Worm (Caenorhabditis elegans) whole organism, young adult: Measurements from ENCODE around the gene nhr-186.

ENCODE experiments used
- D2030.7 ChIP-seq: fragments of 200-800 bp; sonication (Bioruptor generic); IDR thresholded peaks from 2 replicates; pipeline ENCODE4 v1.3.6; 2022; ENCODE audit warnings: missing genetic modification reagents, missing genetic modification characterization, missing compliant biosample characterization
- F22D6.2 ChIP-seq: sonication (generic microtip); optimal IDR thresholded peaks from 2 replicates; lab custom pipeline; 2016; ENCODE audit warnings: mild to moderate bottlenecking, missing genetic modification characterization, missing compliant biosample characterization
- F23B12.7 ChIP-seq: sonication (generic microtip); optimal IDR thresholded peaks from 2 replicates; lab custom pipeline; 2017; ENCODE audit warnings: missing genetic modification characterization, mild to moderate bottlenecking, missing compliant biosample characterization, antibody characterized with exemption, moderate library complexity; ENCODE audit not compliant: insufficient read depth
- F37B4.10 ChIP-seq: fragments of 200-800 bp; sonication (Bioruptor generic); IDR thresholded peaks from 2 replicates; pipeline ENCODE4 v1.3.6; 2022; ENCODE audit warnings: missing genetic modification characterization, missing compliant biosample characterization
- F39B2.1 ChIP-seq: fragments of 200-800 bp; sonication (Bioruptor generic); IDR thresholded peaks from 2 replicates; pipeline ENCODE4 v1.3.6; 2022; ENCODE audit warnings: missing genetic modification reagents, missing genetic modification characterization, missing compliant biosample characterization
- K12H6.12 ChIP-seq: fragments of 200-800 bp; sonication (Bioruptor generic); optimal IDR thresholded peaks from 2 replicates; lab custom pipeline; 2018; ENCODE audit warnings: mild to moderate bottlenecking, missing genetic modification characterization, missing compliant biosample characterization
- T07F8.4 ChIP-seq: sonication (generic microtip); optimal IDR thresholded peaks from 2 replicates; lab custom pipeline; 2016; ENCODE audit warnings: mild to moderate bottlenecking, missing genetic modification characterization, moderate library complexity, missing compliant biosample characterization
- T26A5.8 ChIP-seq: sonication (generic microtip); optimal IDR thresholded peaks from 2 replicates; lab custom pipeline; 2016; ENCODE audit warnings: missing genetic modification characterization, missing compliant biosample characterization
- Y53F4B.3 ChIP-seq: fragments of 200-800 bp; sonication (Bioruptor generic); IDR thresholded peaks from 2 replicates; pipeline ENCODE4 v1.3.6; 2022; ENCODE audit warnings: missing genetic modification reagents, missing genetic modification characterization, missing compliant biosample characterization
- Y53G8AR.9 ChIP-seq: fragments of 200-800 bp; sonication (Bioruptor generic); conservative IDR thresholded peaks from 2 replicates; pipeline ENCODE4 v1.3.6; 2022; ENCODE audit warnings: missing genetic modification reagents, missing genetic modification characterization, missing compliant biosample characterization
- Y67H2A.10 ChIP-seq: fragments of 200-800 bp; sonication (Bioruptor generic); conservative IDR thresholded peaks from 2 replicates; pipeline ENCODE4 v1.3.6; 2022; ENCODE audit warnings: missing genetic modification reagents, missing genetic modification characterization, missing compliant biosample characterization
- athp-1 ChIP-seq: sonication (generic microtip); optimal IDR thresholded peaks from 2 replicates; lab custom pipeline; 2017; ENCODE audit warnings: mild to moderate bottlenecking, missing genetic modification characterization, missing compliant biosample characterization
- attf-3 ChIP-seq: fragments of 200-800 bp; sonication (Bioruptor generic); conservative IDR thresholded peaks from 2 replicates; pipeline ENCODE4 v1.3.6; 2022; ENCODE audit warnings: missing genetic modification reagents, missing genetic modification characterization, missing compliant biosample characterization
- ceh-79 ChIP-seq: sonication (generic microtip); optimal IDR thresholded peaks from 2 replicates; lab custom pipeline; 2017; ENCODE audit warnings: mild to moderate bottlenecking, missing genetic modification characterization, missing compliant biosample characterization
- die-1 ChIP-seq: sonication (generic microtip); optimal IDR thresholded peaks from 2 replicates; lab custom pipeline; 2016; ENCODE audit warnings: missing genotype, mild to moderate bottlenecking, missing genetic modification characterization, missing compliant biosample characterization
- dox-1 ChIP-seq: fragments of 200-800 bp; sonication (Bioruptor generic); IDR thresholded peaks from 2 replicates; pipeline ENCODE4 v1.3.6; 2022; ENCODE audit warnings: missing genetic modification reagents, missing genetic modification characterization, missing compliant biosample characterization
- dpl-1 ChIP-seq: fragments of 150-350 bp; optimal IDR thresholded peaks from 2 replicates; lab custom pipeline; 2014; ENCODE audit warnings: missing biosample characterization, missing genetic modification reagents, missing genetic modification characterization
- efl-1 ChIP-seq: fragments of 150-350 bp; optimal IDR thresholded peaks from 2 replicates; lab custom pipeline; 2014; ENCODE audit warnings: missing biosample characterization, missing genetic modification reagents, missing genetic modification characterization
- egl-18 ChIP-seq: fragments of 200-800 bp; sonication (Bioruptor generic); IDR thresholded peaks from 2 replicates; pipeline ENCODE4 v1.3.6; 2022; ENCODE audit warnings: missing genetic modification reagents, missing genetic modification characterization, missing compliant biosample characterization
- ekl-4 ChIP-seq: fragments of 200-800 bp; sonication (Bioruptor generic); IDR thresholded peaks from 2 replicates; pipeline ENCODE4 v1.3.6; 2022; ENCODE audit warnings: missing genetic modification reagents, missing genetic modification characterization, missing compliant biosample characterization
- ets-4 ChIP-seq: fragments of 200-800 bp; sonication (Bioruptor generic); optimal IDR thresholded peaks from 2 replicates; lab custom pipeline; 2018; ENCODE audit warnings: mild to moderate bottlenecking, missing genetic modification characterization, missing compliant biosample characterization
- fkh-3 ChIP-seq: sonication (generic microtip); optimal IDR thresholded peaks from 2 replicates; lab custom pipeline; 2016; ENCODE audit warnings: mild to moderate bottlenecking, missing genetic modification characterization, missing compliant biosample characterization
- hlh-26 ChIP-seq: fragments of 200-800 bp; sonication (Bioruptor generic); conservative IDR thresholded peaks from 2 replicates; pipeline ENCODE4 v1.3.6; 2022; ENCODE audit warnings: missing genetic modification reagents, missing genetic modification characterization, missing compliant biosample characterization
- lir-1 ChIP-seq: fragments of 200-800 bp; sonication (Bioruptor generic); conservative IDR thresholded peaks from 2 replicates; pipeline ENCODE4 v1.3.6; 2022; ENCODE audit warnings: missing genetic modification reagents, missing genetic modification characterization, missing compliant biosample characterization
- lsy-27 ChIP-seq: sonication (generic microtip); optimal IDR thresholded peaks from 2 replicates; lab custom pipeline; 2017; ENCODE audit warnings: missing genetic modification characterization, mild to moderate bottlenecking, missing compliant biosample characterization, antibody characterized with exemption, missing genotype, borderline replicate concordance; ENCODE audit not compliant: insufficient read depth
- mcd-1 ChIP-seq: fragments of 200-800 bp; sonication (Bioruptor generic); IDR thresholded peaks from 2 replicates; pipeline ENCODE4 v1.3.6; 2022; ENCODE audit warnings: missing genetic modification reagents, missing genetic modification characterization, missing compliant biosample characterization
- mel-28 ChIP-seq: sonication (generic microtip); optimal IDR thresholded peaks from 2 replicates; lab custom pipeline; 2016; ENCODE audit warnings: borderline replicate concordance, mild to moderate bottlenecking, missing genetic modification characterization, missing compliant biosample characterization
- nfya-2 ChIP-seq: fragments of 200-800 bp; sonication (Bioruptor generic); IDR thresholded peaks from 2 replicates; pipeline ENCODE4 v1.3.6; 2022; ENCODE audit warnings: missing genetic modification reagents, missing genetic modification characterization, missing compliant biosample characterization
- nhr-80 ChIP-seq: sonication (generic microtip); optimal IDR thresholded peaks from 2 replicates; lab custom pipeline; 2016; ENCODE audit warnings: missing genetic modification characterization, missing compliant biosample characterization
- repo-1 ChIP-seq: sonication (generic microtip); optimal IDR thresholded peaks from 2 replicates; lab custom pipeline; 2017; ENCODE audit warnings: mild to moderate bottlenecking, missing genetic modification characterization, missing compliant biosample characterization
- rpc-1 ChIP-seq, 2 experiments: fragments of 150-350 bp in 1 of 2; sonication (generic microtip) in 1 of 2; optimal IDR thresholded peaks; 2 replicates each; lab custom pipeline; 2014 to 2018; ENCODE audit warnings: missing biosample characterization in 1 of 2, missing genetic modification characterization in 1 of 2, missing genetic modification reagents in 1 of 2, missing genotype in 1 of 2
- sdz-38 ChIP-seq: sonication (generic microtip); optimal IDR thresholded peaks from 2 replicates; lab custom pipeline; 2016; ENCODE audit warnings: missing genotype, missing genetic modification characterization, missing compliant biosample characterization
- snpc-1.1 ChIP-seq: sonication (generic microtip); optimal IDR thresholded peaks from 2 replicates; lab custom pipeline; 2017; ENCODE audit warnings: missing genetic modification characterization, mild to moderate bottlenecking, missing compliant biosample characterization, antibody characterized with exemption, moderate library complexity, missing genotype, missing genetic modification reagents; ENCODE audit not compliant: insufficient read depth
- snpc-3.4 ChIP-seq: sonication (generic microtip); optimal IDR thresholded peaks from 2 replicates; lab custom pipeline; 2017; ENCODE audit warnings: missing genetic modification characterization, mild to moderate bottlenecking, missing compliant biosample characterization, antibody characterized with exemption, moderate library complexity, missing genotype, missing genetic modification reagents
- snpc-4 ChIP-seq, 5 experiments: fragments of 150-350 bp in 1 of 5; sonication (generic microtip) in 4 of 5; optimal IDR thresholded peaks; 2 replicates each; lab custom pipeline; 2014 to 2018; ENCODE audit warnings: missing genetic modification characterization in 5 of 5, missing biosample characterization in 3 of 5, antibody characterized with exemption in 2 of 5, mild to moderate bottlenecking in 2 of 5, missing compliant biosample characterization in 2 of 5, missing genotype in 2 of 5, moderate library complexity in 2 of 5, missing genetic modification reagents in 1 of 5
- tbp1 ChIP-seq: fragments of 200-800 bp; sonication (Bioruptor generic); optimal IDR thresholded peaks from 2 replicates; lab custom pipeline; 2018; ENCODE audit warnings: mild to moderate bottlenecking, missing genetic modification characterization, missing compliant biosample characterization
- tbx-9 ChIP-seq: sonication (generic microtip); optimal IDR thresholded peaks from 2 replicates; lab custom pipeline; 2016; ENCODE audit warnings: borderline replicate concordance, missing genetic modification characterization, inconsistent platforms, missing compliant biosample characterization
- tlf-1 ChIP-seq: fragments of 200-800 bp; sonication (Bioruptor generic); optimal IDR thresholded peaks from 2 replicates; lab custom pipeline; 2018; ENCODE audit warnings: mild to moderate bottlenecking, missing genetic modification characterization, missing compliant biosample characterization
- unc-130 ChIP-seq: sonication (generic microtip); optimal IDR thresholded peaks from 2 replicates; lab custom pipeline; 2016; ENCODE audit warnings: missing genetic modification reagents, missing genetic modification characterization, missing compliant biosample characterization
- zim-3 ChIP-seq: sonication (generic microtip); optimal IDR thresholded peaks from 2 replicates; lab custom pipeline; 2017; ENCODE audit warnings: mild to moderate bottlenecking, missing genetic modification characterization, moderate library complexity, missing compliant biosample characterization

The nhr-186 gene

ce11 chrV:3891919-3892318 is 37.2 kb upstream of the nhr-186 start, which contains the start of gene C17E7.12:
Gene C17E7.12, minus strand, starts transcription at chrV:3892019.
- TF ChIP-seq snpc-1.1 (no peak), F37B4.10 (GFP tag; lab: Robert Waterston, UW) (no peak), lir-1 (GFP tag; lab: Robert Waterston, UW) (no peak), athp-1 (no peak), F23B12.7 (no peak), T26A5.8 (tag; lab: Kevin White, UChicago) (no peak), F22D6.2 (tag; lab: Kevin White, UChicago) (no peak), T07F8.4 (tag; lab: Kevin White, UChicago) (no peak)

ce11 chrV:3890761-3891160 is 36.0 kb upstream of the nhr-186 start, which contains the start of gene C17E7.9:
Gene C17E7.9, minus strand, starts transcription at chrV:3890861.
- no peak for TF ChIP-seq K12H6.12 (tag; lab: Kevin White, UChicago)
- no peak for TF ChIP-seq repo-1 (tag; lab: Kevin White, UChicago)
- no peak for TF ChIP-seq ekl-4 (GFP tag; lab: Robert Waterston, UW)
- no peak for TF ChIP-seq mel-28 (tag; lab: Kevin White, UChicago)
- TF ChIP-seq dox-1, result no peak
- TF ChIP-seq sdz-38 (tag; lab: Kevin White, UChicago), result no peak
- TF ChIP-seq snpc-3.4 (tag; lab: Kevin White, UChicago), result no peak
- no peak for TF ChIP-seq unc-130 (GFP tag; lab: Kevin White, UChicago)
- no peak for TF ChIP-seq ets-4
- TF ChIP-seq die-1 (tag; lab: Kevin White, UChicago), result no peak
- no peak for TF ChIP-seq D2030.7 (GFP tag; lab: Robert Waterston, UW)

ce11 chrV:3889113-3889512 is 34.4 kb upstream of the nhr-186 start, which contains the start of gene C17E7.13:
Gene C17E7.13, minus strand, starts transcription at chrV:3889288.
- TF ChIP-seq Y67H2A.10 (GFP tag; lab: Robert Waterston, UW), result no peak
- TF ChIP-seq nhr-80 (tag; lab: Kevin White, UChicago), result peak; percentile 8

ce11 chrV:3886104-3886503 is 31.4 kb upstream of the nhr-186 start, which contains the start of gene nhr-124:
Gene nhr-124, minus strand, starts transcription at chrV:3886204.
- TF ChIP-seq ceh-79 (tag; lab: Kevin White, UChicago), result no peak
- TF ChIP-seq F39B2.1 (GFP tag; lab: Robert Waterston, UW), result no peak
- TF ChIP-seq mcd-1 (GFP tag; lab: Robert Waterston, UW), result no peak
- no peak for TF ChIP-seq egl-18 (GFP tag; lab: Robert Waterston, UW)
- TF ChIP-seq, all 124 proteins: peak for 0

ce11 chrV:3884550-3884949 is 29.8 kb upstream of the nhr-186 start:
- no peak for TF ChIP-seq tbx-9 (tag; lab: Kevin White, UChicago)
- no peak for TF ChIP-seq zim-3 (tag; lab: Kevin White, UChicago)
- no peak for TF ChIP-seq fkh-3
- TF ChIP-seq athp-1, result no peak
- no peak for TF ChIP-seq rpc-1 (optimal IDR thresholded peaks at IDR 0.05; lab: Kevin White, UChicago)
- TF ChIP-seq rpc-1 (tag; optimal IDR thresholded peaks at IDR 0.05; lab: Kevin White, UChicago), result no peak
- TF ChIP-seq Y53G8AR.9 (GFP tag; lab: Robert Waterston, UW), result no peak
- TF ChIP-seq efl-1 (GFP tag; lab: Kevin White, UChicago), result no peak
- TF ChIP-seq snpc-4 (GFP tag; optimal IDR thresholded peaks at IDR 0.05; lab: Kevin White, UChicago), result no peak
- TF ChIP-seq snpc-4 (tag; optimal IDR thresholded peaks at IDR 0.05; lab: Kevin White, UChicago), result no peak
- no peak for TF ChIP-seq Y67H2A.10 (GFP tag; lab: Robert Waterston, UW)
- TF ChIP-seq hlh-26, result no peak
- TF ChIP-seq lsy-27 (tag; lab: Kevin White, UChicago), result no peak
- no peak for TF ChIP-seq T26A5.8 (tag; lab: Kevin White, UChicago)
- no peak for TF ChIP-seq attf-3 (GFP tag; lab: Robert Waterston, UW)
- no peak for TF ChIP-seq Y53F4B.3
- TF ChIP-seq dpl-1 (GFP tag; lab: Kevin White, UChicago), result no peak
- TF ChIP-seq tlf-1 (GFP tag; lab: Kevin White, UChicago), result no peak
- no peak for TF ChIP-seq nfya-2 (GFP tag; lab: Robert Waterston, UW)
- TF ChIP-seq tbp1, result no peak
